Fruit fly (Drosophila melanogaster): ENCODE data around the gene tzn.

Gene tzn

DNA sequence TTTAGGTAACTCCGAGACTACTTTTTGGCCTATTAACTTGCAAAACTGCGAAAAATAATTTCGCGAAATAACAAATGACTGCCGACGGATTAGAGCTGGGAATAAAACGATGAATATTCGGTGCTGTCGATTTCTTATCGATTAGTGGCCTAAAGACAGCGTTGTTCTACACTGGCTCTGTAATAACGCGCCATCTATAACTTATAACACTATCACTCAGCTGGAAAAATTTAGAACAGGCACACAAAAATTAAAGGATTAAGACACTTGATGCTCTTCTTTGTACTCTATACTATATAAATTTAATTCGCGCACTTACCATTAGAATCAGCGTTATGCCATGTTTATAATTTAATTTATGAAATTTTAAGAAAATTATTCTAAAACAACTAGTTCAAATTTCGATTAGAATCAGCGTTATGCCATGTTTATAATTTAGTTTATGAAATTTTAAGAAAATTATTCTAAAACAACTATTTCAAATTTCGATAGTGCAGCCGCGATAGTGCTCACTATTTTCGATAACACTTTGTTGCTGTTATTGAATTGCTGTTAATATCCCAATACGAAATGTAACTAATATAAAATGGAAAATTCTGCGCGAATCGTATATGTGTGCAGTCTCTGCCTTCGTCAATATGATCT lies 43.1 kb downstream of the tzn start, which contains the start of the genes CSN3 and CG11456:
TSS of gene CSN3 (minus strand) at position 112 of the 645 bp plus-strand sequence.
TSS of gene CG11456 (plus strand) at position 523 of the 645 bp plus-strand sequence.
- TF ChIP-seq toe (GFP tag; optimal IDR thresholded peaks at IDR 0.05) = peak; percentile 59
- TF ChIP-seq CG11617 (GFP tag; optimal IDR thresholded peaks at IDR 0.05) = peak; percentile 5
- TF ChIP-seq cic (GFP tag; optimal IDR thresholded peaks at IDR 0.05) = no peak
- TF ChIP-seq pad (GFP tag; optimal IDR thresholded peaks at IDR 0.05) = peak; percentile 55
- peak; percentile 58 for TF ChIP-seq Crg-1 (GFP tag; optimal IDR thresholded peaks at IDR 0.05)
- peak; percentile 62 for TF ChIP-seq Hr96 (GFP tag; optimal IDR thresholded peaks at IDR 0.05)
- peak; percentile 63 for TF ChIP-seq CG1620 (GFP tag; optimal IDR thresholded peaks at IDR 0.05)
- no peak for TF ChIP-seq CG33017 (tag; optimal IDR thresholded peaks at IDR 0.05)
- no peak for TF ChIP-seq kay (GFP tag; ENCODE audit: borderline replicate concordance)
- TF ChIP-seq Clk (GFP tag; optimal IDR thresholded peaks at IDR 0.05) = no peak
- peak; percentile 28 for TF ChIP-seq CG14711 (tag; optimal IDR thresholded peaks at IDR 0.05)
- peak; percentile 2 for TF ChIP-seq CG7045 (GFP tag; optimal IDR thresholded peaks at IDR 0.05)
- no peak for TF ChIP-seq CG5204 (GFP tag; optimal IDR thresholded peaks at IDR 0.05)
- TF ChIP-seq ovo (GFP tag; optimal IDR thresholded peaks at IDR 0.05) = no peak
- peak; percentile 53 for TF ChIP-seq Mnt (GFP tag; optimal IDR thresholded peaks at IDR 0.05)
- TF ChIP-seq tj (GFP tag; optimal IDR thresholded peaks at IDR 0.05) = no peak
- TF ChIP-seq cnc (optimal IDR thresholded peaks at IDR 0.05) = no peak
- TF ChIP-seq CG7101 (tag; optimal IDR thresholded peaks at IDR 0.05) = peak; percentile 61
- no peak for TF ChIP-seq bab1 (GFP tag; optimal IDR thresholded peaks at IDR 0.05)
- TF ChIP-seq CG12768 (GFP tag; optimal IDR thresholded peaks at IDR 0.05) = peak; percentile 4

DNA sequence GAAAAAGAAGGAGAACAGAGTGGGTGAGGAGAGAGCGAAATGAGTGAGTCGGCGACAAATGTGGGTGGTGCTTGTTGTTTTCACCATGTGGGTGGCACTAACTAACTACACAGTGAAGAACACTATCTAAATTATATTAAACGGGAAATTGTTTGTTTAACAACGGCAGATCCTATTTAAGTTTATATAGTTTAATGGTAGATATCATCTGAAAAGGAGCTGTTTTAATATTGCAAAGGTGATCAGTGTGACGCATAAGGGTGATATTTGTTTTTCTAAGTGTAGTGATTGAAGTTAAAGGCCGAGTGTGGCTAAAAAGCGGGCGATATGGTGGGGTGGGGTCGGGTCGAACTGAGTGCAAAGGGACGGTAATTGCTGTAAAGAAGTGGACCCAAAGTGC lies 50.1 kb downstream of the tzn start:
- no peak for TF ChIP-seq Mnt (GFP tag; optimal IDR thresholded peaks at IDR 0.05)
